Worm (Caenorhabditis elegans): ENCODE results near the gene rrp-8.

Gene rrp-8

ce11 chrIV:396373-396772 is at the start of gene rrp-8:
Gene rrp-8 (plus strand): TSS chrIV:396545.
- TF ChIP-seq nhr-12 (tag; optimal IDR thresholded peaks at IDR 0.05) (no peak), lsy-2 (tag; optimal IDR thresholded peaks at IDR 0.05) (no peak)

- TF ChIP-seq lin-11 (tag; optimal IDR thresholded peaks at IDR 0.05) (no peak), nhr-129 (tag; optimal IDR thresholded peaks at IDR 0.05) (peak; percentile 37), peb-1 (tag; optimal IDR thresholded peaks at IDR 0.05) (no peak), lin-39 (tag; optimal IDR thresholded peaks at IDR 0.05) (no peak), C34F6.9 (tag; optimal IDR thresholded peaks at IDR 0.05) (peak; percentile 28), fos-1 (tag; optimal IDR thresholded peaks at IDR 0.05) (no peak), sma-3 (GFP tag; optimal IDR thresholded peaks at IDR 0.05) (no peak), gmeb-1 (tag; optimal IDR thresholded peaks at IDR 0.05) (no peak), elt-3 (tag; optimal IDR thresholded peaks at IDR 0.05) (no peak), crh-2 (tag; optimal IDR thresholded peaks at IDR 0.05) (no peak), egl-27 (tag; optimal IDR thresholded peaks at IDR 0.05) (no peak), nhr-21 (tag; optimal IDR thresholded peaks at IDR 0.05) (no peak), nhr-237 (tag; optimal IDR thresholded peaks at IDR 0.05) (no peak), sem-4 (tag; optimal IDR thresholded peaks at IDR 0.05) (no peak), unc-39 (tag; optimal IDR thresholded peaks at IDR 0.05) (no peak)
These were observed 31.4 kb upstream of the rrp-8 start for ce11 chrIV:364983-365382.

- TF ChIP-seq nhr-129 (tag; optimal IDR thresholded peaks at IDR 0.05), result peak; percentile 67
- no peak for TF ChIP-seq mab-5 (tag; optimal IDR thresholded peaks at IDR 0.05)
- TF ChIP-seq ceh-16 (tag; optimal IDR thresholded peaks at IDR 0.05), result no peak
- no peak for TF ChIP-seq ztf-4 (tag; optimal IDR thresholded peaks at IDR 0.05)
- no peak for TF ChIP-seq elt-3 (tag; optimal IDR thresholded peaks at IDR 0.05)
- TF ChIP-seq lin-13 (GFP tag; optimal IDR thresholded peaks at IDR 0.05), result no peak
- no peak for TF ChIP-seq peb-1 (tag; optimal IDR thresholded peaks at IDR 0.05)
- TF ChIP-seq nhr-77 (tag; optimal IDR thresholded peaks at IDR 0.05), result no peak
- TF ChIP-seq ZK546.5 (tag; optimal IDR thresholded peaks at IDR 0.05), result no peak
- no peak for TF ChIP-seq ztf-1 (GFP tag; conservative IDR thresholded peaks at IDR 0.05)
- TF ChIP-seq mbf-1 (tag; optimal IDR thresholded peaks at IDR 0.05), result no peak
- TF ChIP-seq dmd-4 (tag; optimal IDR thresholded peaks at IDR 0.05), result no peak
- peak; percentile 63 for TF ChIP-seq nhr-25 (tag; optimal IDR thresholded peaks at IDR 0.05)
- no peak for TF ChIP-seq alr-1 (tag; optimal IDR thresholded peaks at IDR 0.05)
- no peak for TF ChIP-seq unc-39 (tag; optimal IDR thresholded peaks at IDR 0.05)
- TF ChIP-seq nhr-12 (tag; optimal IDR thresholded peaks at IDR 0.05), result no peak
- no peak for TF ChIP-seq gmeb-1 (tag; optimal IDR thresholded peaks at IDR 0.05)
- TF ChIP-seq elt-1 (tag; optimal IDR thresholded peaks at IDR 0.05), result no peak
- TF ChIP-seq sma-3 (GFP tag; optimal IDR thresholded peaks at IDR 0.05), result no peak
- TF ChIP-seq crh-2 (tag; optimal IDR thresholded peaks at IDR 0.05), result peak; percentile 74
- TF ChIP-seq F13H6.1 (tag; optimal IDR thresholded peaks at IDR 0.05), result peak; percentile 7
- no peak for TF ChIP-seq nhr-23 (tag; optimal IDR thresholded peaks at IDR 0.05)
- TF ChIP-seq sma-9 (GFP tag; optimal IDR thresholded peaks at IDR 0.05), result peak; percentile 42
- no peak for TF ChIP-seq sma-9 (tag; optimal IDR thresholded peaks at IDR 0.05)
- TF ChIP-seq lsy-2 (tag; optimal IDR thresholded peaks at IDR 0.05), result peak in 1 of 2 experiments; percentile 59
- no peak for TF ChIP-seq lin-11 (tag; optimal IDR thresholded peaks at IDR 0.05)
- no peak for TF ChIP-seq R02D3.7 (tag; optimal IDR thresholded peaks at IDR 0.05)
- no peak for TF ChIP-seq lin-39 (tag; optimal IDR thresholded peaks at IDR 0.05)
- TF ChIP-seq ztf-11 (tag; optimal IDR thresholded peaks at IDR 0.05), result no peak
- peak; percentile 1 for TF ChIP-seq nhr-6 (tag; optimal IDR thresholded peaks at IDR 0.05)
- no peak for TF ChIP-seq nhr-21 (tag; optimal IDR thresholded peaks at IDR 0.05)
- peak; percentile 11 for TF ChIP-seq fos-1 (tag; optimal IDR thresholded peaks at IDR 0.05)
- TF ChIP-seq sem-4 (tag; optimal IDR thresholded peaks at IDR 0.05), result no peak
- TF ChIP-seq nhr-237 (tag; optimal IDR thresholded peaks at IDR 0.05), result no peak
- TF ChIP-seq unc-55 (GFP tag; optimal IDR thresholded peaks at IDR 0.05), result peak; percentile 77
- TF ChIP-seq nhr-10 (tag; optimal IDR thresholded peaks at IDR 0.05), result no peak
- TF ChIP-seq mdl-1 (tag; optimal IDR thresholded peaks at IDR 0.05), result no peak
- TF ChIP-seq aly-2 (tag; optimal IDR thresholded peaks at IDR 0.05), result no peak
- TF ChIP-seq blmp-1 (tag; optimal IDR thresholded peaks at IDR 0.05; ENCODE audit: insufficient read depth), result peak; percentile 57
- no peak for TF ChIP-seq unc-62 (GFP tag; optimal IDR thresholded peaks at IDR 0.05)
- no peak for TF ChIP-seq zag-1 (tag; optimal IDR thresholded peaks at IDR 0.05)
- TF ChIP-seq skn-1 (tag; optimal IDR thresholded peaks at IDR 0.05), result no peak
- peak; percentile 76 for TF ChIP-seq C34F6.9 (tag; optimal IDR thresholded peaks at IDR 0.05)
These were observed 29.9 kb upstream of the rrp-8 start for ce11 chrIV:366406-366805.

Measured in whole organism, L2 larva.